Worm (Caenorhabditis elegans) whole organism, L4/young adult: ENCODE measurements around the gene dhrs-4.

Experiments
- W03F9.2 ChIP-seq: fragments of 150-350 bp; optimal IDR thresholded peaks from 2 replicates; lab custom pipeline; 2014; ENCODE audit warnings: missing biosample characterization, missing genetic modification characterization
- dao-5 ChIP-seq: sonication (generic microtip); optimal IDR thresholded peaks from 2 replicates; lab custom pipeline; 2016; ENCODE audit warnings: missing genotype, missing genetic modification characterization, moderate library complexity, missing compliant biosample characterization
- him-1 ChIP-seq: sonication (generic microtip); optimal IDR thresholded peaks from 2 replicates; lab custom pipeline; 2016; ENCODE audit warnings: missing genotype, missing genetic modification reagents, missing genetic modification characterization, missing compliant biosample characterization

DNA sequence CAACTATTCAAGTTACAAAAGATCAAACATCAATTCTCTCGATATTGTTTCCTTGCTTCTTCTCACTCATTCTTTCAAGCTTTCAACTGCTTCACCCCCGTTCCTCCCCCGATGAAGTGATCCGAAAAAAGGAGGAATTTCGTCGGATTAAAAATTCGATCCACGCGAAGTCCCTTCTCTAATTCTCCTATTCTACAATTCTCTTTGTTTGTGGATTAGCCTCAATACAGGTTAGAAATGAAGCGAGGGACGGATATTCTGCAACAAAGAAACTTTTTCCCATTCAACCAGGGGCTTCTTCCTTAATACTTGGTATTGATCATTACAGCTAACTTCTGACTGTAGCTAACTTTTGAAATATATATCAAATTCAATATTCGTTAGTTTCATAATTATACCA lies 22.4 kb downstream of the dhrs-4 start, which contains the start of gene grl-2:
- no peak for TF ChIP-seq him-1
- no peak for TF ChIP-seq dao-5 (tag; lab: Kevin White, UChicago)
- TF ChIP-seq W03F9.2 (tag; lab: Kevin White, UChicago), result no peak
